Fruit fly (Drosophila melanogaster) whole organism, embryonic: ENCODE measurements around the gene Ent3.

Experiments used
- Asciz ChIP-seq: fragments of 200-800 bp; sonication (Bioruptor generic); optimal IDR thresholded peaks from 2 replicates; lab custom pipeline; 2017; ENCODE audit warnings: missing biosample characterization, mild to moderate bottlenecking, missing genetic modification characterization, missing genetic modification reagents
- B-H1 ChIP-seq: fragments of 200-800 bp; sonication (Bioruptor generic); IDR thresholded peaks from 3 replicates; pipeline ENCODE4 v1.3.6; 2022; ENCODE audit warnings: missing biosample characterization, missing genetic modification characterization
- BEAF-32 ChIP-seq: fragments of 200-800 bp; sonication (Bioruptor generic); optimal IDR thresholded peaks from 3 replicates; lab custom pipeline; 2017; ENCODE audit warnings: missing biosample characterization, missing genetic modification characterization, mild to moderate bottlenecking, moderate library complexity, missing genetic modification reagents
- CG12769 ChIP-seq: fragments of 200-800 bp; sonication (Bioruptor generic); optimal IDR thresholded peaks from 2 replicates; lab custom pipeline; 2019; ENCODE audit warnings: missing biosample characterization, mild to moderate bottlenecking, missing genetic modification characterization, moderate library complexity
- CG13287 ChIP-seq: fragments of 200-800 bp; sonication (Bioruptor generic); IDR thresholded peaks from 2 replicates; pipeline ENCODE4 v1.3.6; 2022; ENCODE audit warnings: missing biosample characterization, missing genetic modification characterization; ENCODE audit not compliant: partially characterized antibody
- CG13894 ChIP-seq: fragments of 200-800 bp; sonication (Bioruptor generic); optimal IDR thresholded peaks from 3 replicates; lab custom pipeline; 2018; ENCODE audit warnings: missing biosample characterization, mild to moderate bottlenecking, missing genetic modification characterization, moderate library complexity
- CG16779 ChIP-seq: fragments of 200-800 bp; sonication (Bioruptor generic); IDR thresholded peaks from 2 replicates; pipeline ENCODE4 v1.3.6; 2022; ENCODE audit warnings: missing biosample characterization, missing genetic modification characterization
- CG17361 ChIP-seq: fragments of 200-800 bp; sonication (Bioruptor generic); IDR thresholded peaks from 3 replicates; pipeline ENCODE4 v1.3.6; 2022; ENCODE audit warnings: missing biosample characterization, missing genetic modification characterization
- CG17829 ChIP-seq: fragments of 200-800 bp; optimal IDR thresholded peaks from 2 replicates; lab custom pipeline; 2019; ENCODE audit warnings: missing biosample characterization, mild to moderate bottlenecking, missing genetic modification characterization, moderate library complexity
- CG1832 ChIP-seq: fragments of 200-800 bp; sonication (Bioruptor generic); optimal IDR thresholded peaks from 2 replicates; lab custom pipeline; 2017; ENCODE audit warnings: missing biosample characterization, mild to moderate bottlenecking, missing genetic modification characterization, inconsistent platforms
- CG2889 ChIP-seq: fragments of 200-800 bp; sonication (Bioruptor generic); IDR thresholded peaks from 3 replicates; pipeline ENCODE4 v1.3.6; 2022; ENCODE audit warnings: missing biosample characterization, missing genetic modification characterization
- CG3065 ChIP-seq: fragments of 200-800 bp; sonication (Bioruptor generic); optimal IDR thresholded peaks from 2 replicates; lab custom pipeline; 2016; ENCODE audit warnings: missing biosample characterization, missing genetic modification characterization
- CG31441 ChIP-seq: fragments of 200-800 bp; sonication (Bioruptor generic); IDR thresholded peaks from 2 replicates; pipeline ENCODE4 v1.3.6; 2022; ENCODE audit warnings: missing biosample characterization, missing genetic modification characterization
- CG3726 ChIP-seq: fragments of 200-800 bp; sonication (Bioruptor generic); IDR thresholded peaks from 3 replicates; pipeline ENCODE4, ENCODE4 v1.3.6; 2022; ENCODE audit warnings: missing biosample characterization, missing genetic modification characterization
- CG42726 ChIP-seq: fragments of 200-800 bp; sonication (Bioruptor generic); IDR thresholded peaks from 2 replicates; pipeline ENCODE4 v1.3.6; 2022; ENCODE audit warnings: missing biosample characterization, missing genetic modification characterization; ENCODE audit not compliant: partially characterized antibody
- CG9797 ChIP-seq: fragments of 200-800 bp; sonication (Bioruptor generic); optimal IDR thresholded peaks from 3 replicates; lab custom pipeline; 2018; ENCODE audit warnings: missing biosample characterization, mild to moderate bottlenecking, missing genetic modification characterization
- Dek ChIP-seq: fragments of 200-800 bp; sonication (Bioruptor generic); optimal IDR thresholded peaks from 3 replicates; lab custom pipeline; 2019; ENCODE audit warnings: missing biosample characterization, mild to moderate bottlenecking, missing genetic modification characterization, moderate library complexity
- Dip3 ChIP-seq: fragments of 200-800 bp; sonication (Bioruptor generic); optimal IDR thresholded peaks from 3 replicates; lab custom pipeline; 2016; ENCODE audit warnings: missing biosample characterization, missing genetic modification characterization
- Dll ChIP-seq: fragments of 200-800 bp; sonication (Bioruptor generic); IDR thresholded peaks from 4 replicates; pipeline ENCODE4 v1.3.6; 2022; ENCODE audit warnings: missing biosample characterization, missing genetic modification characterization; ENCODE audit not compliant: partially characterized antibody
- HLH4C ChIP-seq: fragments of 200-800 bp; sonication (Bioruptor generic); IDR thresholded peaks from 3 replicates; pipeline ENCODE4 v1.3.6; 2022; ENCODE audit warnings: missing biosample characterization, missing genetic modification characterization; ENCODE audit not compliant: partially characterized antibody
- Hand ChIP-seq: fragments of 200-800 bp; sonication (Bioruptor generic); optimal IDR thresholded peaks from 2 replicates; lab custom pipeline; 2017; ENCODE audit warnings: mild to moderate bottlenecking, missing biosample characterization, missing genetic modification reagents, missing genetic modification characterization
- HmgD ChIP-seq: fragments of 200-800 bp; sonication (Bioruptor generic); optimal IDR thresholded peaks from 3 replicates; lab custom pipeline; 2016; ENCODE audit warnings: missing biosample characterization, missing genetic modification characterization
- Jarid2 ChIP-seq: fragments of 200-800 bp; sonication (Bioruptor generic); optimal IDR thresholded peaks from 3 replicates; lab custom pipeline; 2017; ENCODE audit warnings: mild to moderate bottlenecking, missing biosample characterization, missing genetic modification reagents, missing genetic modification characterization
- MTF-1 ChIP-seq: fragments of 200-800 bp; sonication (Bioruptor generic); optimal IDR thresholded peaks from 2 replicates; lab custom pipeline; 2018; ENCODE audit warnings: missing biosample characterization, mild to moderate bottlenecking, missing genetic modification characterization, borderline replicate concordance
- Mes4 ChIP-seq: fragments of 200-800 bp; sonication (Bioruptor generic); optimal IDR thresholded peaks from 2 replicates; lab custom pipeline; 2016; ENCODE audit warnings: missing biosample characterization, missing genetic modification characterization
- Six4 ChIP-seq: fragments of 200-800 bp; sonication (Bioruptor generic); optimal IDR thresholded peaks from 2 replicates; lab custom pipeline; 2016; ENCODE audit warnings: missing biosample characterization, missing genetic modification characterization
- ac ChIP-seq: fragments of 200-800 bp; sonication (Bioruptor generic); optimal IDR thresholded peaks from 3 replicates; lab custom pipeline; 2017; ENCODE audit warnings: missing biosample characterization, mild to moderate bottlenecking, missing genetic modification characterization
- cad ChIP-seq: fragments of >200 bp; optimal IDR thresholded peaks from 2 replicates; lab custom pipeline; 2017; ENCODE audit warnings: missing biosample characterization, missing genetic modification characterization
- caup ChIP-seq: fragments of 200-800 bp; sonication (Bioruptor generic); optimal IDR thresholded peaks from 3 replicates; lab custom pipeline; 2017; ENCODE audit warnings: missing biosample characterization, mild to moderate bottlenecking, missing genetic modification characterization, moderate library complexity; ENCODE audit not compliant: severe bottlenecking
- chm ChIP-seq: fragments of 200-800 bp; sonication (Bioruptor generic); IDR thresholded peaks from 2 replicates; pipeline ENCODE4 v1.3.6; 2022; ENCODE audit warnings: missing biosample characterization, missing genetic modification characterization
- crp ChIP-seq, 2 experiments: fragments of 200-800 bp; sonication (Bioruptor generic); optimal IDR thresholded peaks; 2 replicates in 1 of 2; 3 replicates in 1 of 2; lab custom pipeline; 2017; ENCODE audit warnings: missing biosample characterization in 2 of 2, missing genetic modification characterization in 2 of 2, mild to moderate bottlenecking in 1 of 2, moderate library complexity in 1 of 2
- da ChIP-seq: fragments of 200-800 bp; sonication (Bioruptor generic); optimal IDR thresholded peaks from 2 replicates; lab custom pipeline; 2016; ENCODE audit warnings: missing biosample characterization, missing genetic modification characterization
- disco-r ChIP-seq: fragments of 200-800 bp; sonication (Bioruptor generic); optimal IDR thresholded peaks from 2 replicates; lab custom pipeline; 2016; ENCODE audit warnings: missing biosample characterization, missing genetic modification characterization
- dmrt99B ChIP-seq: fragments of 200-800 bp; sonication (Bioruptor generic); optimal IDR thresholded peaks from 2 replicates; lab custom pipeline; 2018; ENCODE audit warnings: missing biosample characterization, mild to moderate bottlenecking, missing genetic modification characterization, moderate library complexity
- esg ChIP-seq: fragments of 200-800 bp; sonication (Bioruptor generic); conservative IDR thresholded peaks from 2 replicates; pipeline ENCODE4 v1.3.6; 2022; ENCODE audit warnings: missing biosample characterization, missing genetic modification characterization
- fd3F ChIP-seq: fragments of 200-800 bp; sonication (Bioruptor generic); optimal IDR thresholded peaks from 2 replicates; lab custom pipeline; 2018; ENCODE audit warnings: missing biosample characterization, mild to moderate bottlenecking, missing genetic modification characterization, moderate library complexity
- gcm ChIP-seq: fragments of 200-800 bp; sonication (Bioruptor generic); optimal IDR thresholded peaks from 2 replicates; lab custom pipeline; 2019; ENCODE audit warnings: missing biosample characterization, mild to moderate bottlenecking, missing genetic modification characterization, moderate library complexity
- gcm2 ChIP-seq: fragments of 200-800 bp; sonication (Bioruptor generic); optimal IDR thresholded peaks from 2 replicates; lab custom pipeline; 2016; ENCODE audit warnings: missing biosample characterization, missing genetic modification characterization
- gsb-n ChIP-seq: fragments of 200-800 bp; sonication (Bioruptor generic); optimal IDR thresholded peaks from 3 replicates; lab custom pipeline; 2018; ENCODE audit warnings: missing biosample characterization, mild to moderate bottlenecking, missing genetic modification characterization
- h ChIP-seq: fragments of >200 bp; optimal IDR thresholded peaks from 2 replicates; lab custom pipeline; 2017
- insv ChIP-seq, 2 experiments: fragments of 200-800 bp; sonication (Bioruptor generic); optimal IDR thresholded peaks; 3 replicates each; lab custom pipeline; 2016 to 2018; ENCODE audit warnings: missing biosample characterization in 2 of 2, missing genetic modification characterization in 2 of 2
- inv ChIP-seq: fragments of 200-800 bp; sonication (Bioruptor generic); IDR thresholded peaks from 2 replicates; pipeline ENCODE4 v1.3.6; 2022; ENCODE audit warnings: missing biosample characterization, missing genetic modification characterization; ENCODE audit not compliant: partially characterized antibody
- kay ChIP-seq: fragments of 200-800 bp; sonication (Bioruptor generic); optimal IDR thresholded peaks from 2 replicates; lab custom pipeline; 2016; ENCODE audit warnings: missing biosample characterization, missing genetic modification characterization
- ken ChIP-seq: fragments of 200-800 bp; sonication (Bioruptor generic); IDR thresholded peaks from 3 replicates; pipeline ENCODE4 v1.3.6; 2022; ENCODE audit warnings: missing biosample characterization, missing genetic modification characterization
- pan ChIP-seq, 4 experiments: fragments of >200 bp in 3 of 4; fragments of 200-800 bp in 1 of 4; sonication (Bioruptor generic) in 1 of 4; optimal IDR thresholded peaks in 3 of 4; IDR thresholded peaks in 1 of 4; 2 replicates each; pipeline versions ENCODE4 v1.3.6 to Lab custom; 2017 to 2022; ENCODE audit warnings: missing biosample characterization in 2 of 4, missing genetic modification characterization in 2 of 4, mixed read lengths in 1 of 4
- salm ChIP-seq: fragments of 200-800 bp; sonication (Bioruptor generic); optimal IDR thresholded peaks from 2 replicates; lab custom pipeline; 2018; ENCODE audit warnings: missing biosample characterization, mild to moderate bottlenecking, missing genetic modification characterization
- slbo ChIP-seq: fragments of 200-800 bp; sonication (Bioruptor generic); IDR thresholded peaks from 2 replicates; pipeline ENCODE4 v1.3.6; 2022; ENCODE audit warnings: missing biosample characterization, missing genetic modification characterization
- zf30C ChIP-seq: fragments of 200-800 bp; sonication (Bioruptor generic); optimal IDR thresholded peaks from 3 replicates; lab custom pipeline; 2018; ENCODE audit warnings: missing biosample characterization, mild to moderate bottlenecking, missing genetic modification characterization
- zfh1 ChIP-seq: fragments of 200-800 bp; sonication (Bioruptor generic); IDR thresholded peaks from 3 replicates; pipeline ENCODE4 v1.3.6; 2022; ENCODE audit warnings: missing biosample characterization, missing genetic modification characterization

Gene Ent3

DNA sequence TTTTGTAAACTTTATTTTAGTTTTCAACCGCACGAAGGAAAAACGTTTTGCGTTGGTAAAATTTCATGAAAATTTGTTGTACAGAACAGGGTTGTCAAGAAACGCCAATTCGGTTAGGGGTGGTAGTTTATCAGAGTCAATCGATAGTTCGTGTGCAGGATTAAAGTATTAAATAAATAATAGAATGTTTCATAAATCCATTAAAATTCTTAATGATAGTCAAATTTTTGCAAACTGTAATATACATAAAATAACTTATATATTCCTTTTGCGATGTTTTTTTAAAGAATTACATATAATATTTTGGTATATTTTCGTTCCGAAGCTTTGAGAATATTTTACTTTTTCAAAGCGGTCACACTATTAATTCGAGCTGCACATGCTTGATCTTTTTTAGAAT lies 39.5 kb upstream of the Ent3 start, which contains the start of the genes Sf3a2 and CG42588 (continued):
- peak; percentile 9 for TF ChIP-seq Dip3 (GFP tag; lab: Kevin White, UChicago)
- TF ChIP-seq CG42726 (GFP tag; lab: Robert Waterston, UW): peak; percentile 39; the same call in 1 of the 2 replicates
- TF ChIP-seq CG12769 (tag; lab: Kevin White, UChicago): no peak
- no peak for TF ChIP-seq h (lab: Kevin White, UChicago)
- TF ChIP-seq gcm2 (GFP tag; lab: Kevin White, UChicago): no peak
- no peak for TF ChIP-seq zf30C (GFP tag; lab: Kevin White, UChicago)
- TF ChIP-seq chm (GFP tag; lab: Robert Waterston, UW): peak; percentile 57; the same call in 1 of the 2 replicates
- no peak for TF ChIP-seq CG3065 (GFP tag; lab: Kevin White, UChicago)
- TF ChIP-seq fd3F (GFP tag; lab: Kevin White, UChicago): peak; percentile 51
- peak; percentile 80 for TF ChIP-seq inv
- TF ChIP-seq esg (GFP tag; lab: Robert Waterston, UW): peak; percentile 31
- no peak for TF ChIP-seq Jarid2
- TF ChIP-seq Dll (GFP tag; lab: Robert Waterston, UW): peak; percentile 93
- no peak; the same call in 1 of the 2 replicates for TF ChIP-seq CG31441 (GFP tag; lab: Robert Waterston, UW)
- TF ChIP-seq CG2889: 0 out of 3 replicates have a peak, but pooled peaks have one; percentile 29
- no peak for TF ChIP-seq insv (GFP tag; optimal IDR thresholded peaks at IDR 0.05; lab: Kevin White, UChicago)
- TF ChIP-seq kay (GFP tag; lab: Kevin White, UChicago): peak; percentile 29
- TF ChIP-seq gcm (GFP tag; lab: Kevin White, UChicago): peak; percentile 12
- peak in 1 of 2 experiments; percentile 27 for TF ChIP-seq crp (GFP tag; optimal IDR thresholded peaks at IDR 0.05; lab: Kevin White, UChicago)
- no peak for TF ChIP-seq da (GFP tag; lab: Kevin White, UChicago)
- TF ChIP-seq slbo: peak; percentile 94
- no peak for TF ChIP-seq ac (GFP tag; lab: Kevin White, UChicago)
- TF ChIP-seq Mes4: no peak
- no peak for TF ChIP-seq caup (GFP tag; lab: Kevin White, UChicago)
- peak; percentile 63; the same call in 1 of the 3 replicates for TF ChIP-seq ken (GFP tag; lab: Robert Waterston, UW)
- no peak for TF ChIP-seq CG1832 (GFP tag; lab: Kevin White, UChicago)
- no peak for TF ChIP-seq pan (optimal IDR thresholded peaks at IDR 0.05; lab: Kevin White, UChicago)
- peak in 1 of 2 experiments; percentile 78 for TF ChIP-seq pan (GFP tag; optimal IDR thresholded peaks at IDR 0.05 in 1 of 2, IDR thresholded peaks at IDR 0.05 in 1 of 2)
- no peak for TF ChIP-seq CG13894 (tag; lab: Kevin White, UChicago)
- TF ChIP-seq CG16779 (GFP tag; lab: Robert Waterston, UW): no peak
- peak; percentile 78; the same call in 2 of the 3 replicates for TF ChIP-seq CG17361 (GFP tag; lab: Robert Waterston, UW)
- TF ChIP-seq CG17829: peak; percentile 83
- TF ChIP-seq CG9797 (GFP tag; lab: Kevin White, UChicago): peak; percentile 70
- TF ChIP-seq gsb-n (tag; lab: Kevin White, UChicago): no peak
- peak; percentile 44; the same call in 2 of the 3 replicates for TF ChIP-seq B-H1 (GFP tag; lab: Robert Waterston, UW)
- TF ChIP-seq CG3726 (GFP tag; lab: Robert Waterston, UW): peak; percentile 37; the same call in 2 of the 3 replicates
- no peak for TF ChIP-seq Asciz (GFP tag; lab: Kevin White, UChicago)
- TF ChIP-seq Hand (GFP tag; lab: Kevin White, UChicago): no peak
- TF ChIP-seq salm (tag; lab: Kevin White, UChicago): no peak
- TF ChIP-seq dmrt99B (tag; lab: Kevin White, UChicago): no peak
- peak; percentile 29 for TF ChIP-seq Six4 (GFP tag; lab: Kevin White, UChicago)
- TF ChIP-seq MTF-1 (GFP tag; lab: Kevin White, UChicago): no peak
- TF ChIP-seq Dek (tag; lab: Kevin White, UChicago): peak; percentile 30
- peak; percentile 67 for TF ChIP-seq HLH4C (GFP tag; lab: Robert Waterston, UW)
- no peak for TF ChIP-seq cad (GFP tag; lab: Kevin White, UChicago)
- no peak for TF ChIP-seq HmgD (GFP tag; lab: Kevin White, UChicago)
- TF ChIP-seq BEAF-32 (GFP tag; lab: Kevin White, UChicago): peak; percentile 87
- TF ChIP-seq disco-r (GFP tag; lab: Kevin White, UChicago): no peak
- peak; percentile 89 for TF ChIP-seq CG13287
- TF ChIP-seq zfh1: peak; percentile 70
